Fruit fly (Drosophila melanogaster): Measurements from ENCODE around the gene simj.

simj gene

DNA sequence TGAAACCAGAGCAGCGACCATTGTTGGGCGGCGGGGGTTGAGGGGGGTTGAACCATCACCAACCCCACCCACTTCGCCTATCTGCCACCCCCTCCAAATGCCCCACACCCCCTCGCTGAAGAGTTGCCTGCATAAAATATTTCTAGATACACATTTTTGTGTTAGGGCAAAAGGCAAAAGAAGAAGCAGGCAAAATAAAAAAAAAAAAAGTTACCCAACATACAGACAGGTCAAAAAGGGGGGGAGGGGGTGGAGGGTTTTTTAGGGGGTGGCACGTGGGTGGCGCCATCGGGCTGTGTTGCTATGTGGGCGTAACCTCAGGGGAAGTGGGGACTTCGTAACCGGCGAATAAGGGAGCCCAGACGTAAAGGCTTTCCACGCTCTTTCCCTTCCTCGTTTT is 8.0 kb downstream of the simj start:
- TF ChIP-seq CTCF (optimal IDR thresholded peaks at IDR 0.05) (no peak), CG8478 (optimal IDR thresholded peaks at IDR 0.05) (no peak)

DNA sequence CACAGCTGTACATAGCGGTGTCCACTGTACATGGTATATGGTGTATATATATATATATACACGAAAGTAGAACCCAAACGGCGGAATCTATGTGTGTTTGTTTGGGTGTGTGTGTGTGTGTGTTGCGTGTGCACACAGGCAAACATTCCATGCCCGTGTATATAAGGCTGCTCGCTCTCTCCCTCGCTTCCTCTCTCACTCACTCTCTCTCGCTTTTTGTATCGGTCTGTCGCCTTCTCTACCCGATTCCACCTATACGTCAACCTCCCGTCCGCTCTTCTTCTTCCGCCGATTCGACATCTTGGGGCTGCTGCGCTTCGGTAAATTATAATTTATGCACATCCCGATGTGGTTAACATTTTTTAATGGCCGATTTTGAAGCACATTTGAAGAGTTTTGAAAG is 9.6 kb downstream of the simj start:
- no peak for TF ChIP-seq CTCF (optimal IDR thresholded peaks at IDR 0.05)
- TF ChIP-seq CG8478 (optimal IDR thresholded peaks at IDR 0.05): no peak

DNA sequence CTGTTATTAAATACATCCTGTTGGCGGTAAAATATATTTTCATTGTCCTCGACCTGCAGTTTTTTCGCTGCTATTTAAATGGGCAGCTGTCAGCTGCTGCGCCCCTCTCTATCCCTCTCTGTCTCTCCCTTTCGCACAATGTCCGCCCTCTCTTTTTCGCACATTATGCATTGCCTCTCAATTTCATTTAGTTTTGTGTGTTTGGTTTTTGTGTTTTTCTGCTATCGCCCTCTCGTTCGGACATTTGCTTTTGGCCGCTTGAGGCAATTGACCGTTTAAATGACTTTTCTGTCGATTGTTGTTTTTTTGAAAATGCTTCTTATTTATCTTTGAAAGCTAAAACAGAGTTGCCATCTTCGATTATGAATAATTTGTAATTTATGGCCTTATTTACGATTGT is 10.4 kb downstream of the simj start:
- no peak for TF ChIP-seq CTCF (optimal IDR thresholded peaks at IDR 0.05)
- TF ChIP-seq CG8478 (optimal IDR thresholded peaks at IDR 0.05): no peak

DNA sequence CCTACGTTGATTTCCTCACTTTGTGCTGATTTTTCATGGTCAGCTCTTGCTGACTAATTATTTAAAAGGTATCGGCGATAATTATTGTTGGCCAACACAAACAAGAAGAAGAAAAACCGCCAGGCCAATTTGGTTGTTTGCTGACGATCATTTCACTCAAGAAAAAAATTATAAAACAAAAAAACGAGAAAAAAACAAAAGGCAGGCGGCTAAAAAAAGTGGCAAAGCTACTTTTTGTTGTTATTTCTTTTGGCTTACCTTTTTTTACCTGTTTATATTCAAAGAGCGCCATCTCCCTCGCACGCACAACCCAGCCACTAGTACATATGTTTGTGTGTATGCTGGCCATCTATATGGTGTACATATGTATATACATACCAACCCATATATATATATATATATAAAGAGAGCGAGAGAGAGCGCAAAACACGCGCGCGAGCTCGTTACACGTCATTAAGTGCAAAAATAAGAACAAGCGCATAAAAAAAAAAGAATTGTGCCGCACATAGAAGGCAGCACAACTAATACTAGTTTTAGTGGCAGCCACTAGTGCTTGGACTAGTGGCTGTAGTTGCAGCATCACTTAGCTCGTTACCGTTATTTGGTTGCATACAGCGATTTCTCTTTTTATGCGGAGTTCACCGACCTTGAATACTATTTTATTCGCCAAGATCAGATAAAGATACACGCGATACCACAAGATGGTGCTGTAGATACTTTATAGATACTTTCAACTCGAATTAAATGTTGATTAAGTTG is 11.3 kb downstream of the simj start:
- TF ChIP-seq CG8478 (optimal IDR thresholded peaks at IDR 0.05) (no peak), CTCF (optimal IDR thresholded peaks at IDR 0.05) (no peak)

DNA sequence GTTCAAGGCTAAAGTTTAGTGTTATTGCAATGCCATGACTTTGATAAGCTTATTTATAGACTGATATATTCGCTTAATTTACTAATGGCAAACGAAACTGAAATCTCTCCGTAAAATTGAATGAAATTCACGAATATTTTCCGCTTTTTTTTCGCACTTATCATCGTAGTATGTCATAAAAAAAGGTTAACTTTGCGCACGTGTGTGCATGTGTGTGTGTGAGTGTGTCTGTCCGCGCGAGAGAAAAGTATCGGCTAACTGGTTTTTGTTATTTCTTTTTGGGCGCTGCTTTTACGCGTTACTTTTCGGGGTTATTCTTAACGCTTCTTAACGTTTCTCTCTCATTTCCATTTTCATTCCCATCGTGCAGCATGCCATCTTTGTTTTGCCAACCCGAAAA is 13.3 kb downstream of the simj start:
- no peak for TF ChIP-seq CTCF (optimal IDR thresholded peaks at IDR 0.05)
- TF ChIP-seq CG8478 (optimal IDR thresholded peaks at IDR 0.05): no peak

DNA sequence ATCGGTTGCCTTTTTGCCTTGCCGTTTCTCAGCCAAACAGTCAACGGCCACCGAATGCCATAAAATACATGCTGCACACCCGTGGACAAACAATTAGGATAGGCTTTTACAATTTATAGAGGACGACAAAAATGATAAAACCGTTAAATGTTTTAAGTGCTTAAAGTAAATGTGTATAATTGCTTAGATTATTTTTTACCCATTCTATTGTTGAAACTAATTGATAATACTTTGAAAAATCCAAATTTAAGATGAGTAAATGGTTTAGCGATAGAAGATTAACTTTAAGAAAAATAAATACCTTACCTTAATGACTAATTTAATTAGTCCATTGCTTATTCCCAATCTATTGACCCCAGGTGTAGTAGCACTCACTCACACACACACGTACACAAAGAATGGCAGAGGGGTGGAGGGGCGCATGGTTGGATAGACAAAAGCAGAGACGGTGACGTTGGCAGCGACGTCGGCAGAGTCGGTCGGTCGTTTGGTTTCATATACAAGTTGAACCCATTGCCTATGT is 14.1 kb downstream of the simj start:
- TF ChIP-seq CG8478 (optimal IDR thresholded peaks at IDR 0.05) (no peak), CTCF (optimal IDR thresholded peaks at IDR 0.05) (no peak)

DNA sequence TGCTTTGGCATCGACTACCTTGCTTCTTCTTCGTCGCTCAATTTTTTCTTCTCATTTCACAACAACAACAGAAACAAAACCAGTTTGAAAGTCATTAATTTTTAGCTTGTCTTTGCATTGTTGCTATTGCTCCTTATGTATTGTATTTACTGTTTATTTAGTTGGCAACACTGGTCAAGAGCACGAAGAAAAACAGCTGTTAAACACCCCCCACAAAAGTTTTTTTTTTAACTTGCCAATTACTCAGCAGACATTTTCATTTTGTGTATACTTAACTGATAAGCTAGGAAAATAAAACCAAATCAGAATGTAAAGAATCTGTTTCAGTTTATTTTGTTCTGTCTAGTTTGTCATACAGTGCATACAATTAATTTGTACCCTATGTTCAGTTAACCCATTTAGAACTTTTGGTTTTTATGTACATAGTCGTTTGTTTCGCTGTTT is 15.2 kb downstream of the simj start:
- TF ChIP-seq CTCF (optimal IDR thresholded peaks at IDR 0.05): no peak
- TF ChIP-seq CG8478 (optimal IDR thresholded peaks at IDR 0.05): no peak

DNA sequence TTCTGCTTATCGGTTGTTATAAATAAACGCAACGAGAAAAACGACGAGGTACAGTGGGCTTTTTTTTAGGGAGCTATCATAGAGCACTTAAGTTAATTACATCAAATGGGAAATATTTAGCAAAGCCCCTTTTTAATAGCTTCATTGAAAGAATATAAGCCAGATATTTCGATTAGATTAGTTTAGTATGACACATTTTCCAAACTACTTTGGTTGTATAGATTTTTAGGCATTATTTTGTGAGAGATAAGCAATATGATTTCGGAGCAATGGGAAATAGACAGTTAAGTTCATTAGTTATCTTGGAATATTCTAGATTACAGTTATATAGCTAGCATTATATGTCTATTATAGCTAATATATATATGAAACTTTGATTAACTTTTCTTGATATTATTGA is 15.6 kb downstream of the simj start:
- TF ChIP-seq CTCF (optimal IDR thresholded peaks at IDR 0.05): no peak

DNA sequence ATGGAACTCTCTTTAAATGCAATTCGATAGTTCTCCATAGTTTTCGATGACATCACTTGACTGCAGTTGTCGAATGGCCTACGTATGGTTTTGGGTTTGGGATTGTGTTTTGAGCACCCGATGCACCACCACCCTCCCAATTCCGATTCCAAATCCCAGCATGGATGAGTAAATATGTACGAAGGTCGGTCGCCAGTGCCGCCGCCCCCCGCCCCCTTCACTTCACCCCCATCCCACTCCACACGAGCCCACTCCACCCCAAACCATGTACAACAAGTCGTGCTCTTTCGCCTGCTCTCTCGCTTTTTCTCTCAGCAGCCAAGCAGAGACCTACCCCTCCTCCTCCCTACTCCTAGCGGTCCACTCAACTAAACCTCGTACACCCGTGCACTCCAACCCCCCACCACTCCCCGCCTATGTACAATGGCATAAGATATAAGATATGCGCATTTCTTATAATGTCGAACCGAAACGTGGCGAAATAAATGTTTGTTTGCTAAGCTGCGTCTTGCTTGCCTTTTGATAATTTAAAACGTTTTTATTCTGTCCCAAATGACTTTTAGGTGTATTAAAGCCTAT is 16.3 kb downstream of the simj start:
- TF ChIP-seq CG8478 (optimal IDR thresholded peaks at IDR 0.05) (no peak), CTCF (optimal IDR thresholded peaks at IDR 0.05) (no peak)

DNA sequence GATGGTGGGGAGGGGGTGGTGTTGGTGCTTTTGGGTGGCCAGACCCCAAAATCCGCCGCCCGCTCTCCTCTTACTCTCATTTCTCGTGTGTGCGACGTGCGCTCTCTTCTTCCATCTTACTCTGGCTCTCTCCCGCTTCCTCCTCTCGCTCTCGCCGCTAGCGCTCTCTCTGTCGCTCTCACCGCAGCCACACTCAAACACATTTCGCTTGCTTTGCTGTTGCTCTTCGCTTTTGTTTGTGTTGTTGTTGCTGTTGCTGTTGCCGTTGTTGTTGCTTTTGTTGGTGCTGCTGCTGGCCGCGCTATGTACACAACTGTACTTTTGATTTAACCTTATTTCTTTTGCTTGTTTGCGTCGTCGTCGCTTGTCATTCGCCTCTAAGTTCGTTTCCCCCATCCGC is 17.3 kb downstream of the simj start:
- TF ChIP-seq CTCF (optimal IDR thresholded peaks at IDR 0.05): no peak
- TF ChIP-seq CG8478 (optimal IDR thresholded peaks at IDR 0.05): no peak

DNA sequence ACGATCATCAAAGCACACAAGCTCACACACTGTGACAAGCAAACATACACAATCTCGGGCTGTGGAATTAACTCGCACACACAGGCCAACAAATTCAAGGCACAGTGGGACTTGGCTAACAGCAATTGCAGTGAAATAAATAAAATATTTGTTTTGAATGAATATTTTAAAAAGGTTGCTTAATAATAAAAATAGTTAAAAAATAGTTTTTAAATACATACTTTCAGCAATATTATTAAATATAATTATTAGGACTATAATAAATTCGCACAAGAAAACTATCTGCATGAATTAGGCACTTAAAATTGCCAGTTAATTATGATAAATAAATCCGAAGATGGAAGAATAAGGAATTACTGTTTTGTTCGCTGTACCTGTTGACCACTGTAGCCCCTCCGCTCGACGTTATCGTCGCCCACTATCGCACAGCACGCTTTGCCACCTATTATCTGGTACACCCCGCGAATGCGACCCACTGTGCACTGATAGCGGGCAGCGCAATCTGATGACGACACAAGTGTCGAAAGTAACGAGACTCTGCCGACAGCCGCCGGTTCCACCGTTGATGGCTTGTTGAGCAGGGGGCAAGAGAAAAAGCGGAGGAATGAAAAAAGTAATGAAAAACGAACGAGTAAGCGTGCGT is 18.3 kb downstream of the simj start:
- TF ChIP-seq CTCF (optimal IDR thresholded peaks at IDR 0.05) (no peak), CG8478 (optimal IDR thresholded peaks at IDR 0.05) (no peak)

DNA sequence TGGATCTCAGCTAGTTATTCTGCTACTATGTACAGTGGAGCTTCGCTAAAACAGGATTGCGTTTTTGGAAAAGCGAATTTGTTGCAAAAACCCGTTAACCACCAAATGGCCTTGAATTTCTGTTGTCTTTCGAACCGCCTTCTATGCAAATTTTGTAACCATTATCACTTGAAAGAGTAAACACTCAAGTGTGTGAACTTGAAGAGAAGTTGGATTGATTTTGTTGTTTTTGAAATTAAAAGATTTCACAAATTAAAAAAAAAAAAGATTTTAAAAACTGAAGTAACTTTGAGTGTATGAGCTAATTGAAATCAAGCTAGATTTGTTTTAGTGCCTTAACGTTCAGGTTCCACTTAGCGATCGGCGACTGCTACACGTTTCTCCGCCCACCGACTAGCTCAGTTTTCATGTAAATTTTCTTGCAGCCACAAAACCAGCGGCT is 19.4 kb downstream of the simj start:
- TF ChIP-seq CG8478 (optimal IDR thresholded peaks at IDR 0.05) (no peak), CTCF (optimal IDR thresholded peaks at IDR 0.05) (no peak)

DNA sequence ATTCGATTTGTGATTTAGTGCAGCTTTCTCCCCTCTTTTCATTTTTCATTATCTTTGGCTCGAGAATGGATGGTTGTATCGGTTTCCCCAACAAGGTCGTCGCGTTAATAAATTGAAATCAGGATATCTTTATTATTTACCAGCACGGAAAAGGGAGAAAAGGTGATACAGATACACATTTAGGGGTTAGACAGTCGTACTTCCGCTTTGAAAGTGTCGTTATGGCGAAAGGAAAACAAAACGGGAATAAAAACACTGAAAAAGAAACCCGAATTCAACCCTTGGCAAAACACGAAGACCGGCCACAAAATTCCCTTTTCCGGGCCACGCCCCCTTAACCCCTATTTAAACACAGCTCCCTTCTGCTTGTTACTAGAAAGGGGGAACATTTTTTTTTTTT is 20.0 kb downstream of the simj start:
- TF ChIP-seq CTCF (optimal IDR thresholded peaks at IDR 0.05) (no peak), CG8478 (optimal IDR thresholded peaks at IDR 0.05) (no peak)

DNA sequence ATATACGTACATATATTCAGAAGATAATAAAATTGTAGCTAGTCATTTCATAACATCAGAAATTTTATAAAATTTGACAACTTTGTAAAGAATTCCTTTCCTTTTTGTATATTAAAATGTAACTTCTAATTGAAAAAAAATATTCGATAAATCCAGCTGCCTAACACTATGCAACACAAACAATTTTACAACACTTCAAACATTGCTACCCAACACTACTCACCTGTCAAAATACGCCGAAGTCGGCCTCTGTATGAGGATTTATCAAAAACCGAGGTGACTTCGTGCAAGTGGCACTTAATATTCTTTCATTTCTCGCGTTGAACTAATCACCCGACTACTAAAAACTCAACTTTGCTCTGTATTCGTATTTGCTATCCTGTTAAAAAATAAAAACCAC is 22.1 kb downstream of the simj start:
- TF ChIP-seq CTCF (optimal IDR thresholded peaks at IDR 0.05): no peak
- no peak for TF ChIP-seq CG8478 (optimal IDR thresholded peaks at IDR 0.05)

DNA sequence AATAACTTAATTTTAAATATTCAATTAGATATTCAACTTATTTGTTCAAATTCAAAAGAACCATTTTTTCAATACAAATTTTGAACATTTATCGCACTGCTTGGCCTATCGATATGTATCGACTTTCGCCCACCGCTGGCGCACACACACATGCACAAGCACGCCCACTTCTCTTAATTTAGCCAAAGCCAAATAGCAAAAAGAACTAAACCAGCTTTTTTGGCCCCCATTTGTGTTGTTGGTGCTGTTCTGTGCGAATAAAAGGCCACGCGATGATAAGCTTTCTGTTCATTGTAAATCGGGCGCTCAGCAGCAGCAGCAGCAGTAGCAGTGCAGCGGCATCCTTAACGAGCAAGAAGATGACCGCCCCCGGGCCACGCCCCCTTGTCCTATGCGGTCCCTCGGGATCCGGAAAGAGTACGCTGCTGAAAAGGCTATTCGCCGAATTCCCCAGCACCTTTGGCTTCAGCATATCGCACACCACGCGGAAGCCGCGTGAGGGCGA is 26.4 kb downstream of the simj start, which contains the start of gene CG11811:
Gene CG11811 (plus strand): TSS at position 121 of the 505 bp plus-strand sequence.
- TF ChIP-seq CG8478 (optimal IDR thresholded peaks at IDR 0.05) (no peak), CTCF (optimal IDR thresholded peaks at IDR 0.05) (no peak)
